Fruit fly (Drosophila melanogaster): ENCODE data around the gene Sse.
A peak's percentile ranks its signal among the peaks of the same experiment; 100 is the strongest.

Gene Sse

dm6 chr3L:5641547-5641946 is 20.5 kb downstream of the Sse start:
- TF ChIP-seq usp (GFP tag; optimal IDR thresholded peaks at IDR 0.05) (no peak), lola (GFP tag; optimal IDR thresholded peaks at IDR 0.05) (no peak), tai (GFP tag; optimal IDR thresholded peaks at IDR 0.05) (no peak), CrebA (GFP tag; optimal IDR thresholded peaks at IDR 0.05; ENCODE audit: borderline replicate concordance) (no peak), CG9705 (GFP tag; optimal IDR thresholded peaks at IDR 0.05) (no peak), Rel (GFP tag; optimal IDR thresholded peaks at IDR 0.05) (no peak), Rel (tag; optimal IDR thresholded peaks at IDR 0.05) (no peak), foxo (GFP tag; optimal IDR thresholded peaks at IDR 0.05) (no peak), CG32264 (GFP tag; optimal IDR thresholded peaks at IDR 0.05) (no peak), Mio (GFP tag; optimal IDR thresholded peaks at IDR 0.05) (no peak), jim (GFP tag; optimal IDR thresholded peaks at IDR 0.05) (no peak), Dfd (GFP tag; optimal IDR thresholded peaks at IDR 0.05) (no peak), Hr78 (GFP tag; optimal IDR thresholded peaks at IDR 0.05) (no peak), GATAd (GFP tag; optimal IDR thresholded peaks at IDR 0.05) (no peak), Hnf4 (GFP tag; optimal IDR thresholded peaks at IDR 0.05) (no peak)

dm6 chr3L:5641120-5641519 is 20.9 kb downstream of the Sse start:
- TF ChIP-seq dl (GFP tag; optimal IDR thresholded peaks at IDR 0.05; ENCODE audit: insufficient read depth in 1 of 2, partially characterized antibody in 2 of 2): no peak

- no peak for TF ChIP-seq dmrt93B (GFP tag; optimal IDR thresholded peaks at IDR 0.05)
- TF ChIP-seq dsf (GFP tag; optimal IDR thresholded peaks at IDR 0.05; ENCODE audit: borderline replicate concordance): no peak
- TF ChIP-seq ey (GFP tag; optimal IDR thresholded peaks at IDR 0.05): no peak
- TF ChIP-seq Myc (optimal IDR thresholded peaks at IDR 0.05): no peak
- no peak for TF ChIP-seq sage (GFP tag; optimal IDR thresholded peaks at IDR 0.05)
- TF ChIP-seq N (GFP tag; optimal IDR thresholded peaks at IDR 0.05): no peak
- TF ChIP-seq br (GFP tag; optimal IDR thresholded peaks at IDR 0.05): no peak
- no peak for TF ChIP-seq brk (GFP tag; optimal IDR thresholded peaks at IDR 0.05)
- TF ChIP-seq CG9705 (GFP tag; optimal IDR thresholded peaks at IDR 0.05): no peak
- no peak for TF ChIP-seq sv (GFP tag; optimal IDR thresholded peaks at IDR 0.05)
- TF ChIP-seq tai (GFP tag; optimal IDR thresholded peaks at IDR 0.05): no peak
- no peak for TF ChIP-seq Sp1 (GFP tag; optimal IDR thresholded peaks at IDR 0.05)
- no peak for TF ChIP-seq rgr (GFP tag; optimal IDR thresholded peaks at IDR 0.05)
- TF ChIP-seq h (GFP tag; optimal IDR thresholded peaks at IDR 0.05): no peak
- no peak for TF ChIP-seq Hr78 (GFP tag; optimal IDR thresholded peaks at IDR 0.05)
- no peak for TF ChIP-seq Rel (GFP tag; optimal IDR thresholded peaks at IDR 0.05)
- no peak for TF ChIP-seq Rel (tag; optimal IDR thresholded peaks at IDR 0.05)
- TF ChIP-seq HLH106 (tag; optimal IDR thresholded peaks at IDR 0.05): no peak
- no peak for TF ChIP-seq psq (GFP tag; optimal IDR thresholded peaks at IDR 0.05)
- no peak for TF ChIP-seq Vsx2 (GFP tag; optimal IDR thresholded peaks at IDR 0.05; ENCODE audit: partially characterized antibody)
Measured at dm6 chr3L:5640689-5641088, 21.4 kb downstream of the Sse start.

dm6 chr3L:5639474-5639873 is 22.6 kb downstream of the Sse start:
- TF ChIP-seq HLH106 (tag; optimal IDR thresholded peaks at IDR 0.05) (peak; percentile 27), lola (GFP tag; optimal IDR thresholded peaks at IDR 0.05) (no peak), N (GFP tag; optimal IDR thresholded peaks at IDR 0.05) (no peak), h (GFP tag; optimal IDR thresholded peaks at IDR 0.05) (no peak), psq (GFP tag; optimal IDR thresholded peaks at IDR 0.05) (peak; percentile 30), foxo (GFP tag; optimal IDR thresholded peaks at IDR 0.05) (peak in 1 of 2 experiments; percentile 8), Rel (GFP tag; optimal IDR thresholded peaks at IDR 0.05) (no peak), Rel (tag; optimal IDR thresholded peaks at IDR 0.05) (peak; percentile 78), Sp1 (GFP tag; optimal IDR thresholded peaks at IDR 0.05) (peak; percentile 6)

dm6 chr3L:5638542-5639045 is 23.5 kb downstream of the Sse start:
- TF ChIP-seq tai (GFP tag; optimal IDR thresholded peaks at IDR 0.05) (no peak), rgr (GFP tag; optimal IDR thresholded peaks at IDR 0.05) (no peak), Sp1 (GFP tag; optimal IDR thresholded peaks at IDR 0.05) (no peak), CG9705 (GFP tag; optimal IDR thresholded peaks at IDR 0.05) (no peak), dl (GFP tag; optimal IDR thresholded peaks at IDR 0.05; ENCODE audit: insufficient read depth in 1 of 2, partially characterized antibody in 2 of 2) (no peak), fru (GFP tag; optimal IDR thresholded peaks at IDR 0.05) (no peak)
